Worm (Caenorhabditis elegans) whole organism, L3 larva: Measurements from ENCODE around the gene F22B3.7.

Experiments used
- R02D3.7 ChIP-seq: fragments of 150-350 bp; optimal IDR thresholded peaks from 2 replicates; lab custom pipeline; 2014; ENCODE audit warnings: missing biosample characterization, missing genetic modification characterization
- ama-1 ChIP-seq: fragments of 150-350 bp; optimal IDR thresholded peaks from 2 replicates; lab custom pipeline; 2018
- egl-5 ChIP-seq: fragments of 150-350 bp; optimal IDR thresholded peaks from 2 replicates; lab custom pipeline; 2017; ENCODE audit warnings: missing biosample characterization, missing genetic modification reagents, missing genetic modification characterization, inconsistent platforms
- eor-1 ChIP-seq, 2 experiments: fragments of 150-350 bp; optimal IDR thresholded peaks; 2 replicates each; lab custom pipeline; 2014 to 2018; ENCODE audit warnings: missing biosample characterization in 2 of 2, missing genetic modification characterization in 2 of 2
- fkh-10 ChIP-seq: sonication (generic microtip); optimal IDR thresholded peaks from 2 replicates; lab custom pipeline; 2017; ENCODE audit warnings: missing biosample characterization, missing genetic modification reagents, missing genetic modification characterization
- fos-1 ChIP-seq: fragments of 150-350 bp; optimal IDR thresholded peaks from 2 replicates; lab custom pipeline; 2014; ENCODE audit warnings: missing biosample characterization, missing genetic modification characterization
- lin-39 ChIP-seq: fragments of 150-350 bp; optimal IDR thresholded peaks from 2 replicates; lab custom pipeline; 2018; ENCODE audit warnings: missing biosample characterization, missing genetic modification reagents, missing genetic modification characterization
- mdl-1 ChIP-seq: fragments of 150-350 bp; optimal IDR thresholded peaks from 2 replicates; lab custom pipeline; 2014; ENCODE audit warnings: missing biosample characterization, missing genetic modification characterization
- mml-1 ChIP-seq: fragments of 150-350 bp; sonication (generic microtip); optimal IDR thresholded peaks from 3 replicates; lab custom pipeline; 2014; ENCODE audit warnings: missing biosample characterization, missing genetic modification characterization
- nhr-67 ChIP-seq: fragments of 150-350 bp; optimal IDR thresholded peaks from 2 replicates; lab custom pipeline; 2014; ENCODE audit warnings: missing biosample characterization, missing genetic modification characterization
- skn-1 ChIP-seq: fragments of 150-350 bp; optimal IDR thresholded peaks from 2 replicates; lab custom pipeline; 2014; ENCODE audit warnings: missing biosample characterization, missing genetic modification characterization
- snpc-4 ChIP-seq: fragments of 150-350 bp; optimal IDR thresholded peaks from 2 replicates; lab custom pipeline; 2014; ENCODE audit warnings: missing biosample characterization, missing genetic modification characterization
- tbx-2 ChIP-seq: sonication (generic microtip); optimal IDR thresholded peaks from 2 replicates; lab custom pipeline; 2016; ENCODE audit warnings: mild to moderate bottlenecking, missing genetic modification characterization, missing compliant biosample characterization

- no peak for TF ChIP-seq tbx-2 (tag; lab: Kevin White, UChicago)
- TF ChIP-seq ama-1 (lab: Kevin White, UChicago) = no peak
- TF ChIP-seq eor-1 (tag; optimal IDR thresholded peaks at IDR 0.05; lab: Kevin White, UChicago) = no peak
- TF ChIP-seq lin-39 = no peak
- TF ChIP-seq fos-1 (tag; lab: Kevin White, UChicago) = no peak
- TF ChIP-seq mdl-1 = no peak
- no peak for TF ChIP-seq snpc-4
- TF ChIP-seq R02D3.7 (tag; lab: Kevin White, UChicago) = no peak
- TF ChIP-seq fkh-10 (GFP tag; lab: Kevin White, UChicago) = no peak
- no peak for TF ChIP-seq nhr-67
- TF ChIP-seq skn-1 (tag; lab: Kevin White, UChicago) = no peak
- TF ChIP-seq egl-5 (tag; lab: Kevin White, UChicago) = no peak
- no peak for TF ChIP-seq mml-1
Measured at ce11 chrIV:11372366-11372997, 49.1 kb downstream of the F22B3.7 start, which contains the start of gene cbd-1.
